Worm (Caenorhabditis elegans): ENCODE data around the gene C30H6.5.

DNA sequence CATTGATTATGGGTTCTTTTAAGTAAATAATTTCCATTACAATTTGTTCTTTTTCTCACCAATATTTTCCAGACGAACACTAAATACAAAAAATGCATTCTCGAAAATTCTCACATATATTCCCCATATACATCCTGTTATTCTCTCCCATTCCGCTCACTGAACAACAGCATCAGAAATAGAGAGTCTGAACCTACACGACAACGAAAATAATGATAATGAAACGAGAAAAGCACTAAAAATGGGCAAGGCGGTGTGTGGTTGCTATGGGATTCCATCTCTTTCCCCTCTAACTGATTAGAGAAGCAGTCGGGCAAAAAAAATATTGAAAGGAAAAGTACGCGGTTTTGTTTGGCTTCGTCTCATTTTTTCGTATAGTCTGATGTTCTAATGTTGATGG, 11.5 kb downstream of the C30H6.5 start, which contains the start of gene C30H6.12:
- TF ChIP-seq nhr-237 (tag; optimal IDR thresholded peaks at IDR 0.05) (no peak), F49E8.2 (tag; optimal IDR thresholded peaks at IDR 0.05; ENCODE audit: borderline replicate concordance) (no peak), nhr-11 (tag; optimal IDR thresholded peaks at IDR 0.05) (no peak), F44E2.7 (GFP tag; IDR thresholded peaks at IDR 0.05) (no peak), Y105C5A.15 (GFP tag; IDR thresholded peaks at IDR 0.05) (no peak), snpc-4 (tag; optimal IDR thresholded peaks at IDR 0.05) (no peak), D1046.2 (GFP tag; IDR thresholded peaks at IDR 0.05) (no peak), egl-27 (tag; optimal IDR thresholded peaks at IDR 0.05) (no peak), nhr-10 (tag; optimal IDR thresholded peaks at IDR 0.05) (no peak), ama-1 (optimal IDR thresholded peaks at IDR 0.05) (no peak), nhr-6 (tag; optimal IDR thresholded peaks at IDR 0.05) (no peak), mxl-2 (GFP tag; conservative IDR thresholded peaks at IDR 0.05) (no peak)

All from whole organism, L4 larva.